Fruit fly (Drosophila melanogaster): ENCODE results near the gene Rab5.

dm6 chr2L:2375655-2376417 is 10.8 kb upstream of the Rab5 start, which contains the start of gene Atxn7:
- TF ChIP-seq CG13204 (GFP tag; optimal IDR thresholded peaks at IDR 0.05) = peak; percentile 17
- peak; percentile 59; the same call in 2 of the 3 replicates for TF ChIP-seq fd96Ca (GFP tag; IDR thresholded peaks at IDR 0.05)
- TF ChIP-seq CG15710 (tag; optimal IDR thresholded peaks at IDR 0.05) = peak; percentile 43
- TF ChIP-seq rn (GFP tag; IDR thresholded peaks at IDR 0.05) = no peak
- TF ChIP-seq gl (tag; optimal IDR thresholded peaks at IDR 0.05) = no peak

Data from whole organism, pupa.